Fruit fly (Drosophila melanogaster) whole organism, larva: ENCODE measurements around the gene Pburs.
A peak's percentile ranks its signal among the peaks of the same experiment; 100 is the strongest.

Experiments
- noc ChIP-seq: fragments of 200-800 bp; sonication (Bioruptor generic); optimal IDR thresholded peaks from 3 replicates; lab custom pipeline; 2019; ENCODE audit warnings: missing biosample characterization, mild to moderate bottlenecking, missing genetic modification characterization, moderate library complexity

Gene Pburs

DNA sequence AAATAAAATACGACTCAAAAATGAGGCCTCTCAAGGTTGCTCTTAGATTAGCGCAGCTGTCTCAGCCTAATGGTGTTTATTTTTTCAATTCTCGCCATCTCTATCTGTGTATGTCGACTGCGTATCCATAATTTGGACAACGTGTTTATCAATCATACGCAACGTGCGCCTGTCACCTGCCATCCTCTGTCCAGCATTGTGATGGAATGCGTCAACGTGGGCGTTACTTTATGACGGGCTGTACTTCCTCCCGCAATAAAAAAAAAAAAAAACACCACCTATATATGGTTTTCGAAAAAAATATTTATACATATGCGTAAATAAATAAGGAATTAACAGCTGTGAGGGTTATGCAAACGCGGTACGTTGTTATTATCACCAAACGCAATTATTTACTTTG, 17.8 kb downstream of the Pburs start:
- TF ChIP-seq noc, result peak; percentile 58

DNA sequence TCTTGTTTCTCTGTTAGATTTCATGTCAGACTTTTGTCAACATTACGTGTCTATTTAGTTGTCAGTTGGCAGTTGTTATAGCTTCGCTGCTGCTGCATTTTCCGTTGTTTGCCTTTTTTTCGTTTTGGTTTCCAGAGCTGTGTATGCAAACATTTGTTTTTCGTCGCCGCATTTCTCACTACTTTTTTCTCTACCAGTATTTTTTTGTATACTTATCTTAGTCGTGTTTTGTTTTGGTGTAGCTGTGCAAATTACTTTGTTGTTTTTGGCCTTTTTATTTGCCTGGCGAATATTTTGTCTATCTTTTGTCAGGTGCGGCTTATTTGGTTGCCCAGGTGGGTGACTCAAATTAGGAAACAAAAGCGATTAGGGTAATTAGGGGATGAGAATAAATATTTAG, 18.6 kb downstream of the Pburs start:
- TF ChIP-seq noc, result no peak

DNA sequence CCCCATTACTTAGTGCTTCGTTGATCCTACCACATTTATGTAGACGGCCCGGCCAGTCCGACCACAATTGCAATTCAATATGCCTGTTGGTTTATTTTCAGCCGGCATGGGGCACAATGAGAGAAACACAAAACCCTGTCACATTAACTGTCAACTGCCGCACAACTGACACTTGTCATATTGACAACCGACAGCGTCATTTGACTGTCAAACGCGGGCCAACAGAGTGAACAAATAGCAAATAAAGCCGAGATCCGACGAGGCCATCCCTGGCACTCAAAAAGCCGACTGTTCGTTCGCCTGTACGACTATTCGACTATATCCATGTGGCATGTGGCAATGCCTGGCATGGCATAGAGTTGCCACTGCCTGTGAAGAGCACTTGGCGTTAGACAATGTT, 19.2 kb downstream of the Pburs start:
- no peak for TF ChIP-seq noc

DNA sequence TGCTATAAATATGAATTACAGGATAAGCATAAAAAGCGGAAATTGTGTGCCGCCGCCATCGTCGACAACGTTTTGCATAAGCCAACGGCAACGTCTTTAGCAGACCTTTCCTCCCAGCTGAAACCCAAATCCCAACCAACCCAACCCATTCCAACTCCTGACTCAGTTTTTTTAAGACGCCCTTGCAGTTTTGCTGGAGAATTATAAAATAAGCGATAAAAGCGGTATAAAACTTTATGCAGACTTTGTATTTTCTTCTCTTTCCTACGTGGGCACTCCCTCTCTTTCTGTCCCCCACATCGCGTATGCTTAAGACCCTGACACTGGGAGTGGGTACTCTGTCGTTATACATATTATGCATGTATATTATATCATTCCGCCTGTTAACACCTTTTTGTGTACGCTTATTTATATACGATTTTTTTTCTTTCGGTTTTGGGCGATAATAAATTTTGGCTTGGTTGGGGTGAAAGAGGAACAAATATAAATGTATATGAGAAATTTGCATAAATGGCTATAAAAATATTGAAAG, 20.0 kb downstream of the Pburs start:
- TF ChIP-seq noc, result no peak

DNA sequence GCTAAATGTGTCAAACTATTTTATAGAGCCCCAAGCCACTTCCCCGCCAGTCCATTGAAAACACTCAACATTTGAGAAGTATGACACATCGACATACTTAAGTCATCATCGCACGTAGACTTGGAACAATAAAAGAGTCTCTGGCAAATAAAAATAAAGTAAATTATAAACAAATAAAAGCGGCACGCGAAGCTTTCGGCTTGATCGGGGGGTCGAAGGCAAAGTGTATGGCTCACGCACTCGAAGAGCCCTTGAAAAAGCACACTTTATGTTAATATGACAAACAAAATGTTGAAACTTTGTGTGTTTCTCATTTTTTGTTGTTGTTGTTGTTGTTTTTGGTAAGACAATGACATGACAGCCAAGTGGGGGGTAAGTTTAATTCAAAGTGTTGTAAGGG, 20.9 kb downstream of the Pburs start:
- TF ChIP-seq noc, result no peak

DNA sequence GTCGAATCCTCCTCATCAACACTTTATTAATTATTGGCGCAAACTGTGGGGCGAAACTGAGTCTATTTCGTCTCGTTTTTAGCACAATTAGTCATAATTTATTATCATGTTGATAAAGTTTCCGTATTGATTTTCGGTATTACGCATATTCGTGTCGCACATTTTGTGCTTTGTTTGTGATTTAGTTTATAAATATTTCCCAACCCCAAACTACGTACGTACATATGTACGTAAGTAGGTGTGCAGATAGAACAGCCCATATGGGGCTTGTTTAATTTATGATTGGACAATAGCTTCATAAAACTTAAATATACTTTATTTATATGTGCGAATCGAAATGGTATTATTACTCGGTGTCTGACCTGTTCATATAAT, 22.1 kb downstream of the Pburs start:
- no peak for TF ChIP-seq noc

DNA sequence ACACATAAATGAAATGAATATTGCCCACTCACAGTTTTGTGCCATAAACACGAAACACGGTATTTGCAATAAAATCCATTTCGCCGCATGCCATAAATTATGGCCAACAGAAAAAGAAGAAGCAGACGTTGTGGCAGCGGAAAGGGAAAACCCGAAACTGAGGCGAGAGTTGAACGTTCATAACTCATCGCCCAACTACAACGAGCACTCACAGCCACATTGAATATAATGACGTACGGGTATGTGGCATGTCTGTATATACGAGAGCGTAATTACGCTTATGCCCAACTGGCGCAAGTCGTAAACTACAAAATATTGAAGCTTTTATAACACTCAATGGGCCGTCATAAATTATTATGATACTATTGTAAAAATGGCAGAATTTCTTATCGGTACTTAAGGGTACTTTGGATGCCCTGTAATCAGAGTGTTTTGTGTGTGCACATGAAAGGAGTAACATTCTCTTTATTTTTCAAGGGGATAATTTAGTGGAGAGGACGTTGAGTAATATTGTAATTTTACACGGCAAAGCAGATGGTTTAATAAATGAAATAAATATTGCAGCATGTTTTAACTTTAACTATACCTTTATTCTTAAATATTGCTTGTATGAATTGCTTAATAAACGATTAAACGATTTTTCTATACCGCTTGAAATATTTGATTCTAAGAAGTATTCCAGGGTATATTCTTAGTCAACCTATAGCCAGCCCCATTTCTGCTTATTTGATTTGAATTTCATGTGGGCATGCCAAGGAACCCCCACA, 22.6 kb downstream of the Pburs start:
- TF ChIP-seq noc, result peak; percentile 77

DNA sequence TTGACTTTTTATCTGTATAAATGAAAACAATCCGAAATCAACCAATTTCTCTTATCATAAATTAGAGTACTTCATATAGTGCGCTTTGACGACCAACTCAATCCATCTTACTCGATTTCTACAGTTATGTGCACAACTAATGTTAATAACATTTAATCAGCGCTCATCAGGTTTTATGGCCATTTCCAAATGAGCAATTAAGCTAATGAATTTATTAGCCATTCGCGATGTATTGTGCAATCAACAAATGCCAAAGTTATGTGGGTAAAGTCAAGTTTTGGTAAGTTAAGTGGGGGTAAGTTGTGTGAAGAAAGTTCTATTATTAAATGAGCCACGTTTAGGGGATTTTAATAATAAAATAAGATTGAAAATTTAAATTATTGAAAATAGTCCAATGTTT, 23.6 kb downstream of the Pburs start:
- TF ChIP-seq noc, result no peak

DNA sequence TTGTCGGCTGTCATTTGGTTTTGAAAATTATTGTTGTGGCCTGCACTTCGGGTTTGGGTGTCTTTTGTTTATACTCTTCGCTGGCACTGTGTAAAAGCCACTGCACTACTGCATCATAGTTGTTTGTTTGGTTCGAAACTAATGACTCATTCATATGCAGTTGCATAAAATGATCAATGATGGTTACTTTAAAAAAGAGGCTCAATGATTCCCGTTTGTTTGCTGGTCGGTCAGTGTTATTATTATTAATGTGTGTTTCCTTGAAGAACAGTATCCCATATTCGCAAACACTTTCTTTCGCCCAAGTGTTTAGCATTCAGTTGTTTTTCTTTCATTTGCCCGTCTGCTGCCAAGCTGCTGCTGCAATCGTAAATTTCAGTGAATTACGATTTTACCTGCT, 28.7 kb downstream of the Pburs start:
- no peak for TF ChIP-seq noc

DNA sequence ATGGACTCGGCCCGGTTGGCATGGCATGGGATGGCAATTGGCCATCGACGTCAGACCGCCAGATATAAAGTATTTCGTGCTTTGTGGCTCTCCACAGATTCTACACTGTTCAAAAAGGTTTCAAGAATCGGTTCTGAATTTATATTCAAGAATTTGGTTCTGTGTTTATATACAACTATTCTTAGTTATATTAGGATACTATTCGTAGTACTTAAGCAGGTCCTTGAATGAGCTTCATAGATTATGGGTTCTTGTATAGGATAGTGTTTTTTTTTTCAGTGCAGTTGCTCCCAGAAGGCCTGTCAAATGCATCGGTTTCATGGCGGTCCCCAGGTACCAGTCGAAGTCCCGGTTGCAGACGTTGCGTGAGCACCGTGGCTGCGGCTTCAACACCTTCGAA, 30.6 kb downstream of the Pburs start:
- TF ChIP-seq noc, result no peak

DNA sequence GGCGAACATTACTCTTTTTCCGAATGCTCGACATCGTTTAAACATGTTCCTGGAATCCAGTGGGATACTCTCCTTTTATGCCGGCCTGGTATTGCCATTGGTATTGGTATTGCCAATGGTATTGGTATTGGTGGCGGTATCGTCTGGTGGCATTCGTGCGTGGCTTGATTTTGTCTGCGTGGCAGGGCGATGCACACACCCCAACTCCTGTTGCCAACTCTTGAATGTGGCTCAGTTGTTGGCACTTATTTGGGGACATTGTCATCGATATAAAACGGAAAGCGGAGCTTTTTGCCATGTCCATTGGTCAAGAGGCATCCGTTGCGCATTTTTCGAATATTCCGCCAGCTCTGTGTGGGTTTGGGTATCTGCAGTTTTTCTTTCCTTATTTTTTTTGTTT, 35.2 kb downstream of the Pburs start:
- no peak for TF ChIP-seq noc

DNA sequence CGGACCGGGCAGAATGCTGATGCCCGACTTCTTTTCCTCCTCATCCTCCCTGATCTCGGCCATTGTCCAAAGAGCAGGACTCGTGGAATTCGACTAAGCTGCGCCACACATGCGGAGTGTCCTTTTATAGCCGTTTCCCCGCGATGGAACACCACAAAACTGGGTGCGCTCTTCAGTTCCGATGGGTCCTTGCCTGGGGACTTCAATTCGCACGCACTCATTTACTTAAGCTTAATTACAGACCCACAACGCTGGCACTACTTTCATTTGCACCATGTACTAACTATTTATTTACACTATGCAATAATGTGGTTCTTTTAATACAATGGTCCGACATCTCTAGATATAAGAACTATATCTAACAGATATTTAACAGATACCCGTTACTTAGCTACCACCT, 36.1 kb downstream of the Pburs start, which contains the start of gene ppk:
Gene ppk (minus strand): TSS at position 101 of the 400 bp plus-strand sequence.
- TF ChIP-seq noc, result no peak

DNA sequence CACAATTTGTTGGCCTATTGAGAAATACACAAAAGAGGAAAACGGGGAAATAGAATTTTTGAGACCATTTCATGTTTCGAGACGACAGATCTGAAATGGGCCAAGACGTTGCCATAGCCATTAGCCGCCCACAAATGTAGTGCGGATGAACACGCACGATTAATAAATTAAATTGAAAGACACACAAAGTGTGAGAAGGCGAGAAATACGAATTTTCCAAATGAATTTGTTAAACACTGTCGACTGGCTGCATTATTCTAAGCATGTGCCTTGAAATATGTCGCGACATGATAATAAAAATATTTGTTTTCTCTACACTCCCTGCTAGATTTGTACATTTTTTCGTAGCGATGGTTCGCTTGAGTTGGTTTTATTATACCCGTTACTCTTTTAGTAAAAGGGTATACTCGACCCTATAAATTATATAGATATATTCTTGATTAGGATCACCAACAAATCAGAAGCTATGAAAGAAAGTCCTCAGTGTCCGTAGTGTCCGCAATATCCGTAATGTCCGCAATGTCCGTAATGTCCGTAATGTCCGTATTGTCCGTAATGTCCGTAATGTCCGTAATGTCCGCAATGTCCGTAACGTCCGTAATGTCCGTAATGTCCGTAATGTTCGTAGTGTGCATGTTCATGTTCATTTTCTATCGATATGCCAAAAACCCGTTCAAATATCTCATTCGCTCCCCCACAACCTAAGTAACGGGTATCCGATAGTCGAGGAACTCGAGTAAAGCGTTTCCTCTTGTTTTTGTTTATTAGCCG, 40.5 kb downstream of the Pburs start:
- peak; percentile 62 for TF ChIP-seq noc

DNA sequence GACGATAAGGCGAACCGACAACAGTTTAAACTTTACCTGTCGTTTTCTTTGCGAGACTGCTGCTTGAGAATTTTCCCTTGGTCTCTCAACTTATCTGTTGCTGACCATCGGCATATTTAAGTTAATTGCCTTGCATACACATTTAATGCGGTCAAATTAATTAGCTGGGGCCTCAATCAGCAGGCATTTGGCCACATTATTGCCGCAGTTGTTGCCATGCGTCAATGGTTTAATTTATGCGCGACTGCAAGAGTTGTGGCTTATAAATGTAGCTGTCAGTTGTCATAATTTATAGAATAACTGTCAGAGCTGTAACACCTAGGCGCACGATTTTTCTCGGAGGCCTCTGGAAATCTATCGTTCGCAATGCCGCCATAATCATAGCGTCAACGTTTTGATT, 43.1 kb downstream of the Pburs start:
- TF ChIP-seq noc, result no peak

DNA sequence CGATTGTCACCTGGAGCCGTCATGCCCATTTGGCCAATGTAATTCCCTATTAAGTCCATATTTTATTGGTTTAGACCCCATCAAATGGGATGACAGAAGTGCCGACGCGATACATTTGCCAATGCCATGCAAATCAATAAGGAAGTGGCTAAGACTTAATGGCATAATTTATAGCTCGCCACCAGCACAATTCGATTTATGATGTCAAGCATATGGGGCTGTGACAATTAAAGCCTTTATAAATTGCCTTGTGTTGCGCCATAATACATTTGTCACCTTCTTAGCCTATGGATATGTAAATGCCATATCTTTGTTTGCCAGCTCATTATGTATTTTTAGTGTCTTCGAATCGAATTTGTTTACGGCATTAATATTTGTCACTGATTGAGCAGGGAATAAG, 43.9 kb downstream of the Pburs start:
- TF ChIP-seq noc, result peak; percentile 1

DNA sequence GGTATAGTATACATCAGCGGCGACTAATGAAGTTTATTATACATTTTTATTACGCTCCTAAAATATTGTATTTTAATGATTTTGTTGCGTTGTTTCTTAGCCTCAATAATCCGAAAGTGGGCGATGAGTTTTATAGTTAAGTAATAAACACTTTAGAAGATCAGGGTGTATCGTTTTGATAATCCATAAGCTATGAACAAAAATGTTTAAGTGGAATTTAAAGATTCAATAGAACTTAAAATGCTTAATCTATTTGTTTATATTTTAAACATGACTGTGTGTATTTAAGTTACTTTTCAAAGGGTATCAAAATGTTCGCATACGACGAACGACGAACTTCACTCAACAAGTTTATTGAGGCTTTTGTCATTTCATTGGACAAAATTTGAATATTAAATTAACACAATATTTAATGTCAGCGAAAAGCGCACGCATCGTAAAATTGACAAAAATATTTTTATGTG, 44.8 kb downstream of the Pburs start:
- TF ChIP-seq noc, result peak; percentile 91

DNA sequence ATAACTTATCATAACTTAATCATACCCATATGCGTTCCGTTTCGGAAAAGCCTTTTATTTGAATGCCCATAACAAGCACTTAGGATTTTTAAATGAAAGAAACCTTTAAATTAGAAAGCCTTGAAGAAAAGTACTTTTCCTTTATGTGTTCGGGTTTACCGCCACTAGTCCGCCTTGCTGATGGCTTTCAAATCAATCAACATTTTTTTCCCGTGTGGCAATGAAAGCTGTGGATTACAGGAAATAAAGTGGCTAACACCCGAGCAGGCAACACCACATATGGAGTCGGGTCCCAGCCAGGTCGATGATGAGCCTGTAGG, 46.4 kb downstream of the Pburs start:
- no peak for TF ChIP-seq noc
